Fruit fly (Drosophila melanogaster): Measurements from ENCODE around the gene CG7168.

The CG7168 gene

dm6 chr3R:18196991-18197801 is 28.7 kb downstream of the CG7168 start (continued):
- TF ChIP-seq CG13775 (GFP tag; optimal IDR thresholded peaks at IDR 0.05) (peak; percentile 70), CG8765 (GFP tag; IDR thresholded peaks at IDR 0.05) (no peak), Sox100B (GFP tag; optimal IDR thresholded peaks at IDR 0.05) (peak; percentile 73), CG10274 (GFP tag; optimal IDR thresholded peaks at IDR 0.05) (peak; percentile 57), CG32532 (GFP tag; IDR thresholded peaks at IDR 0.05) (no peak), tin (GFP tag; optimal IDR thresholded peaks at IDR 0.05) (peak; percentile 52), kah (GFP tag; optimal IDR thresholded peaks at IDR 0.05) (peak; percentile 25), CG6689 (GFP tag; IDR thresholded peaks at IDR 0.05) (no peak), CG34422 (GFP tag; IDR thresholded peaks at IDR 0.05) (no peak), mam (GFP tag; optimal IDR thresholded peaks at IDR 0.05) (peak; percentile 22), sim (GFP tag; IDR thresholded peaks at IDR 0.05) (no peak), disco-r (GFP tag; optimal IDR thresholded peaks at IDR 0.05) (no peak), shn (GFP tag; optimal IDR thresholded peaks at IDR 0.05) (no peak), Sry-δ (GFP tag; optimal IDR thresholded peaks at IDR 0.05) (no peak), bcd (GFP tag; optimal IDR thresholded peaks at IDR 0.05) (peak; percentile 66), lilli (GFP tag; optimal IDR thresholded peaks at IDR 0.05) (peak; percentile 41), HLHmδ (GFP tag; optimal IDR thresholded peaks at IDR 0.05) (peak; percentile 37), pum (GFP tag; optimal IDR thresholded peaks at IDR 0.05) (peak; percentile 41), Deaf1 (tag; optimal IDR thresholded peaks at IDR 0.05) (peak; percentile 58), CG4424 (GFP tag; optimal IDR thresholded peaks at IDR 0.05) (peak; percentile 60), CG2120 (GFP tag; optimal IDR thresholded peaks at IDR 0.05) (peak; percentile 61), Ssrp (tag; optimal IDR thresholded peaks at IDR 0.05) (peak; percentile 70), cg (GFP tag; optimal IDR thresholded peaks at IDR 0.05) (peak; percentile 99), psq (GFP tag; optimal IDR thresholded peaks at IDR 0.05) (peak; percentile 31), toy (GFP tag; IDR thresholded peaks at IDR 0.05) (no peak), pho (GFP tag; optimal IDR thresholded peaks at IDR 0.05) (peak; percentile 32), Optix (GFP tag; IDR thresholded peaks at IDR 0.05) (no peak), CG31365 (tag; optimal IDR thresholded peaks at IDR 0.05) (no peak), CG6854 (GFP tag; optimal IDR thresholded peaks at IDR 0.05) (peak; percentile 41), CoRest (tag; optimal IDR thresholded peaks at IDR 0.05) (peak; percentile 86), prd (optimal IDR thresholded peaks at IDR 0.05) (no peak), prd (GFP tag; IDR thresholded peaks at IDR 0.05) (no peak), unc-4 (GFP tag; IDR thresholded peaks at IDR 0.05; ENCODE audit: partially characterized antibody) (no peak), CG18262 (tag; optimal IDR thresholded peaks at IDR 0.05) (peak; percentile 79), Hand (GFP tag; optimal IDR thresholded peaks at IDR 0.05) (peak; percentile 8), CG12219 (GFP tag; optimal IDR thresholded peaks at IDR 0.05) (no peak), jumu (GFP tag; optimal IDR thresholded peaks at IDR 0.05) (peak; percentile 19), Max (GFP tag; optimal IDR thresholded peaks at IDR 0.05) (peak; percentile 8), CG17328 (GFP tag; IDR thresholded peaks at IDR 0.05) (no peak), CG7357 (GFP tag; IDR thresholded peaks at IDR 0.05) (0 out of 3 replicates have a peak, but pooled peaks have one; percentile 14), stwl (tag; optimal IDR thresholded peaks at IDR 0.05) (no peak), HmgZ (tag; optimal IDR thresholded peaks at IDR 0.05) (peak; percentile 17), NK7.1 (GFP tag; optimal IDR thresholded peaks at IDR 0.05) (no peak), Dek (tag; optimal IDR thresholded peaks at IDR 0.05) (peak; percentile 24), CG7271 (tag; optimal IDR thresholded peaks at IDR 0.05) (no peak), Dp (GFP tag; optimal IDR thresholded peaks at IDR 0.05) (peak; percentile 16), NfI (GFP tag; optimal IDR thresholded peaks at IDR 0.05) (peak; percentile 53), Pdp1 (GFP tag; optimal IDR thresholded peaks at IDR 0.05) (peak; percentile 28 to 88), fd96Cb (tag; optimal IDR thresholded peaks at IDR 0.05) (peak; percentile 44)

Measured in whole organism, embryonic.